Worm (Caenorhabditis elegans) whole organism, L1 larva: ENCODE measurements around the gene hizr-1.

ENCODE experiments used
- fkh-4 ChIP-seq: sonication (generic microtip); optimal IDR thresholded peaks from 2 replicates; lab custom pipeline; 2016; ENCODE audit warnings: missing compliant biosample characterization, missing genetic modification characterization, borderline replicate concordance
- fos-1 ChIP-seq: fragments of 150-350 bp; optimal IDR thresholded peaks from 2 replicates; lab custom pipeline; 2014; ENCODE audit warnings: missing biosample characterization, missing genetic modification characterization
- nhr-77 ChIP-seq: fragments of 150-350 bp; optimal IDR thresholded peaks from 2 replicates; lab custom pipeline; 2014; ENCODE audit warnings: missing biosample characterization, missing genetic modification characterization

ce11 chrX:11351856-11352255 is 33.8 kb downstream of the hizr-1 start, which contains the start of gene pgp-3:
- TF ChIP-seq fkh-4 (no peak), fos-1 (tag; lab: Kevin White, UChicago) (no peak), nhr-77 (tag; lab: Kevin White, UChicago) (no peak)
